Fruit fly (Drosophila melanogaster) whole organism, adult: ENCODE results near the gene CG15635.

Experiments used
- CG11617 ChIP-seq: fragments of 200-800 bp; sonication (Bioruptor generic); optimal IDR thresholded peaks from 2 replicates; lab custom pipeline; 2017; ENCODE audit warnings: mild to moderate bottlenecking, missing biosample characterization, missing genetic modification reagents, missing genetic modification characterization
- CG12768 ChIP-seq: fragments of 200-800 bp; sonication (Bioruptor generic); optimal IDR thresholded peaks from 2 replicates; lab custom pipeline; 2017; ENCODE audit warnings: missing biosample characterization, missing genetic modification characterization, mild to moderate bottlenecking, moderate library complexity, missing genetic modification reagents
- CG14711 ChIP-seq: fragments of 200-800 bp; sonication (Bioruptor generic); optimal IDR thresholded peaks from 2 replicates; lab custom pipeline; 2018; ENCODE audit warnings: missing biosample characterization, mild to moderate bottlenecking, missing genetic modification characterization, moderate library complexity
- CG1620 ChIP-seq: fragments of 200-800 bp; sonication (Bioruptor generic); optimal IDR thresholded peaks from 2 replicates; lab custom pipeline; 2016; ENCODE audit warnings: missing biosample characterization, missing genetic modification characterization
- CG33017 ChIP-seq: fragments of 200-800 bp; sonication (Bioruptor generic); optimal IDR thresholded peaks from 2 replicates; lab custom pipeline; 2018; ENCODE audit warnings: missing biosample characterization, mild to moderate bottlenecking, missing genetic modification characterization, moderate library complexity
- CG5204 ChIP-seq: fragments of 200-800 bp; sonication (Bioruptor generic); optimal IDR thresholded peaks from 2 replicates; lab custom pipeline; 2016; ENCODE audit warnings: missing biosample characterization, missing genetic modification characterization
- CG7045 ChIP-seq: fragments of 200-800 bp; sonication (Bioruptor generic); optimal IDR thresholded peaks from 2 replicates; lab custom pipeline; 2017; ENCODE audit warnings: missing biosample characterization, mild to moderate bottlenecking, missing genetic modification characterization
- CG7101 ChIP-seq: fragments of 200-800 bp; sonication (Bioruptor generic); optimal IDR thresholded peaks from 2 replicates; lab custom pipeline; 2018; ENCODE audit warnings: missing biosample characterization, mild to moderate bottlenecking, missing genetic modification characterization, moderate library complexity
- Clk ChIP-seq: fragments of 200-800 bp; sonication (Bioruptor generic); optimal IDR thresholded peaks from 2 replicates; lab custom pipeline; 2017; ENCODE audit warnings: missing biosample characterization, missing genetic modification characterization
- Crg-1 ChIP-seq: fragments of 200-800 bp; sonication (Bioruptor generic); optimal IDR thresholded peaks from 2 replicates; lab custom pipeline; 2016; ENCODE audit warnings: missing biosample characterization, missing genetic modification characterization
- Hr96 ChIP-seq: fragments of 200-800 bp; sonication (Bioruptor generic); optimal IDR thresholded peaks from 2 replicates; lab custom pipeline; 2016; ENCODE audit warnings: missing biosample characterization, missing genetic modification characterization
- Mnt ChIP-seq: fragments of 200-800 bp; sonication (Bioruptor generic); optimal IDR thresholded peaks from 2 replicates; lab custom pipeline; 2016; ENCODE audit warnings: missing biosample characterization, mild to moderate bottlenecking, missing genetic modification characterization
- bab1 ChIP-seq: fragments of 200-800 bp; sonication (Bioruptor generic); optimal IDR thresholded peaks from 3 replicates; lab custom pipeline; 2019; ENCODE audit warnings: missing biosample characterization, mild to moderate bottlenecking, missing genetic modification characterization, moderate library complexity
- cic ChIP-seq: fragments of 200-800 bp; sonication (Bioruptor generic); optimal IDR thresholded peaks from 2 replicates; lab custom pipeline; 2017; ENCODE audit warnings: missing biosample characterization, mild to moderate bottlenecking, missing genetic modification characterization, moderate library complexity
- cnc ChIP-seq, 2 experiments: fragments of >200 bp; optimal IDR thresholded peaks; 2 replicates each; lab custom pipeline; 2017
- kay ChIP-seq: fragments of 200-800 bp; sonication (Bioruptor generic); peaks from one replicate; lab custom pipeline; 2016; ENCODE audit warnings: missing biosample characterization, missing genetic modification characterization, borderline replicate concordance
- ovo ChIP-seq: fragments of 200-800 bp; sonication (Bioruptor generic); optimal IDR thresholded peaks from 2 replicates; lab custom pipeline; 2016; ENCODE audit warnings: missing biosample characterization, missing genetic modification characterization
- pad ChIP-seq: fragments of 200-800 bp; sonication (Bioruptor generic); optimal IDR thresholded peaks from 3 replicates; lab custom pipeline; 2017; ENCODE audit warnings: missing biosample characterization, missing genetic modification characterization, mild to moderate bottlenecking, moderate library complexity, missing genetic modification reagents
- tj ChIP-seq: fragments of 200-800 bp; sonication (Bioruptor generic); optimal IDR thresholded peaks from 3 replicates; lab custom pipeline; 2017; ENCODE audit warnings: missing biosample characterization, mild to moderate bottlenecking, missing genetic modification characterization, moderate library complexity
- toe ChIP-seq: fragments of 200-800 bp; sonication (Bioruptor generic); optimal IDR thresholded peaks from 2 replicates; lab custom pipeline; 2016; ENCODE audit warnings: missing biosample characterization, missing genetic modification characterization

The CG15635 gene

dm6 chr2L:4642672-4643071 lies at the start of gene CG15635:
Gene CG15635, plus strand, starts transcription at chr2L:4642972.
- no peak for TF ChIP-seq CG7101 (tag; lab: Kevin White, UChicago)
- no peak for TF ChIP-seq toe (GFP tag; lab: Kevin White, UChicago)
- TF ChIP-seq CG7045 (GFP tag; lab: Kevin White, UChicago) = no peak
- TF ChIP-seq CG33017 (tag; lab: Kevin White, UChicago) = no peak
- TF ChIP-seq CG11617 (GFP tag; lab: Kevin White, UChicago) = no peak
- no peak for TF ChIP-seq tj
- TF ChIP-seq kay (GFP tag; lab: Kevin White, UChicago) = no peak
- no peak for TF ChIP-seq Hr96

- TF ChIP-seq Hr96 (no peak), CG7101 (tag; lab: Kevin White, UChicago) (no peak), CG7045 (GFP tag; lab: Kevin White, UChicago) (no peak), cnc (optimal IDR thresholded peaks at IDR 0.05; lab: Kevin White, UChicago) (no peak), CG14711 (tag; lab: Kevin White, UChicago) (no peak), tj (no peak), CG5204 (no peak), Mnt (GFP tag; lab: Kevin White, UChicago) (no peak), CG1620 (no peak), ovo (GFP tag; lab: Kevin White, UChicago) (no peak)
These were observed 47.9 kb upstream of the CG15635 start for dm6 chr2L:4594828-4595406.

- no peak for TF ChIP-seq CG5204
- no peak for TF ChIP-seq cnc (optimal IDR thresholded peaks at IDR 0.05; lab: Kevin White, UChicago)
- no peak for TF ChIP-seq CG1620
- no peak for TF ChIP-seq bab1 (GFP tag; lab: Kevin White, UChicago)
- no peak for TF ChIP-seq cic (GFP tag; lab: Kevin White, UChicago)
- TF ChIP-seq CG14711 (tag; lab: Kevin White, UChicago) = no peak
- no peak for TF ChIP-seq toe (GFP tag; lab: Kevin White, UChicago)
- no peak for TF ChIP-seq Hr96
- TF ChIP-seq pad = no peak
- no peak for TF ChIP-seq Mnt (GFP tag; lab: Kevin White, UChicago)
These were observed 46.1 kb upstream of the CG15635 start for dm6 chr2L:4596686-4597085.

- TF ChIP-seq CG12768 (GFP tag; lab: Kevin White, UChicago) = no peak
- no peak for TF ChIP-seq bab1 (GFP tag; lab: Kevin White, UChicago)
- TF ChIP-seq tj = no peak
- no peak for TF ChIP-seq ovo (GFP tag; lab: Kevin White, UChicago)
- no peak for TF ChIP-seq Clk (GFP tag; lab: Kevin White, UChicago)
- no peak for TF ChIP-seq CG1620
- TF ChIP-seq CG7101 (tag; lab: Kevin White, UChicago) = no peak
- TF ChIP-seq toe (GFP tag; lab: Kevin White, UChicago) = no peak
- TF ChIP-seq CG5204 = no peak
- TF ChIP-seq Crg-1 = no peak
- no peak for TF ChIP-seq CG11617 (GFP tag; lab: Kevin White, UChicago)
- TF ChIP-seq CG7045 (GFP tag; lab: Kevin White, UChicago) = no peak
- TF ChIP-seq Mnt (GFP tag; lab: Kevin White, UChicago) = no peak
- TF ChIP-seq CG14711 (tag; lab: Kevin White, UChicago) = no peak
- no peak for TF ChIP-seq kay (GFP tag; lab: Kevin White, UChicago)
- TF ChIP-seq CG33017 (tag; lab: Kevin White, UChicago) = no peak
- no peak for TF ChIP-seq cic (GFP tag; lab: Kevin White, UChicago)
- no peak for TF ChIP-seq cnc (optimal IDR thresholded peaks at IDR 0.05; lab: Kevin White, UChicago)
- TF ChIP-seq pad = no peak
- TF ChIP-seq Hr96 = no peak
These were observed 45.2 kb upstream of the CG15635 start for dm6 chr2L:4597580-4597979.

- TF ChIP-seq CG7045 (GFP tag; lab: Kevin White, UChicago) (no peak), pad (no peak), cic (GFP tag; lab: Kevin White, UChicago) (no peak), CG11617 (GFP tag; lab: Kevin White, UChicago) (no peak)
These were observed 42.8 kb upstream of the CG15635 start for dm6 chr2L:4599812-4600454.

- TF ChIP-seq CG33017 (tag; lab: Kevin White, UChicago) (no peak), Mnt (GFP tag; lab: Kevin White, UChicago) (peak; percentile 9)
These were observed 28.6 kb upstream of the CG15635 start, which contains the start of gene dpy for dm6 chr2L:4614140-4614642. Gene dpy, minus strand, starts transcription at chr2L:4614300.

- TF ChIP-seq Hr96 (no peak), Crg-1 (no peak), bab1 (GFP tag; lab: Kevin White, UChicago) (no peak), pad (no peak), cic (GFP tag; lab: Kevin White, UChicago) (no peak), Clk (GFP tag; lab: Kevin White, UChicago) (no peak), CG5204 (no peak), CG7045 (GFP tag; lab: Kevin White, UChicago) (no peak), cnc (optimal IDR thresholded peaks at IDR 0.05; lab: Kevin White, UChicago) (no peak)
These were observed 23.6 kb upstream of the CG15635 start for dm6 chr2L:4619172-4619571.
